Worm (Caenorhabditis elegans) whole organism, young adult: Measurements from ENCODE around the gene srbc-78.

Experiments used
- B0019.2 ChIP-seq: fragments of 200-800 bp; sonication (Bioruptor generic); conservative IDR thresholded peaks from 2 replicates; pipeline ENCODE4 v1.3.6; 2022; ENCODE audit warnings: missing genetic modification reagents, missing genetic modification characterization, missing compliant biosample characterization
- F10E7.11 ChIP-seq: sonication (generic microtip); optimal IDR thresholded peaks from 2 replicates; lab custom pipeline; 2017; ENCODE audit warnings: mild to moderate bottlenecking, missing genetic modification characterization, moderate library complexity, missing compliant biosample characterization
- F23B12.7 ChIP-seq: sonication (generic microtip); optimal IDR thresholded peaks from 2 replicates; lab custom pipeline; 2017; ENCODE audit warnings: missing genetic modification characterization, mild to moderate bottlenecking, missing compliant biosample characterization, antibody characterized with exemption, moderate library complexity; ENCODE audit not compliant: insufficient read depth
- F39B2.1 ChIP-seq: fragments of 200-800 bp; sonication (Bioruptor generic); IDR thresholded peaks from 2 replicates; pipeline ENCODE4 v1.3.6; 2022; ENCODE audit warnings: missing genetic modification reagents, missing genetic modification characterization, missing compliant biosample characterization
- F52B5.7 ChIP-seq: sonication (generic microtip); optimal IDR thresholded peaks from 2 replicates; lab custom pipeline; 2016; ENCODE audit warnings: mild to moderate bottlenecking, missing genetic modification characterization, missing compliant biosample characterization
- K12H6.12 ChIP-seq: fragments of 200-800 bp; sonication (Bioruptor generic); optimal IDR thresholded peaks from 2 replicates; lab custom pipeline; 2018; ENCODE audit warnings: mild to moderate bottlenecking, missing genetic modification characterization, missing compliant biosample characterization
- T07F8.4 ChIP-seq: sonication (generic microtip); optimal IDR thresholded peaks from 2 replicates; lab custom pipeline; 2016; ENCODE audit warnings: mild to moderate bottlenecking, missing genetic modification characterization, moderate library complexity, missing compliant biosample characterization
- Y53G8AR.9 ChIP-seq: fragments of 200-800 bp; sonication (Bioruptor generic); conservative IDR thresholded peaks from 2 replicates; pipeline ENCODE4 v1.3.6; 2022; ENCODE audit warnings: missing genetic modification reagents, missing genetic modification characterization, missing compliant biosample characterization
- Y56A3A.18 ChIP-seq: fragments of 200-800 bp; sonication (Bioruptor generic); IDR thresholded peaks from 2 replicates; pipeline ENCODE4 v1.3.6; 2022; ENCODE audit warnings: missing genetic modification reagents, missing genetic modification characterization, missing compliant biosample characterization
- Y67H2A.10 ChIP-seq: fragments of 200-800 bp; sonication (Bioruptor generic); conservative IDR thresholded peaks from 2 replicates; pipeline ENCODE4 v1.3.6; 2022; ENCODE audit warnings: missing genetic modification reagents, missing genetic modification characterization, missing compliant biosample characterization
- akir-1 ChIP-seq: fragments of 200-800 bp; sonication (Bioruptor generic); optimal IDR thresholded peaks from 2 replicates; lab custom pipeline; 2018; ENCODE audit warnings: mild to moderate bottlenecking, missing genetic modification characterization, moderate library complexity, missing compliant biosample characterization
- ama-1 ChIP-seq, 3 experiments: fragments of 150-350 bp in 1 of 3; sonication (generic microtip) in 2 of 3; optimal IDR thresholded peaks; 2 replicates each; lab custom pipeline; 2014 to 2018; ENCODE audit warnings: missing biosample characterization in 2 of 3, missing genetic modification characterization in 2 of 3, missing genetic modification reagents in 2 of 3
- aptf-2 ChIP-seq: fragments of 200-800 bp; sonication (Bioruptor generic); conservative IDR thresholded peaks from 2 replicates; pipeline ENCODE4 v1.3.6; 2022; ENCODE audit warnings: missing genetic modification reagents, missing genetic modification characterization, missing compliant biosample characterization
- aptf-3 ChIP-seq: fragments of 200-800 bp; sonication (Bioruptor generic); IDR thresholded peaks from 2 replicates; pipeline ENCODE4 v1.3.6; 2022; ENCODE audit warnings: missing genetic modification characterization, missing compliant biosample characterization
- athp-1 ChIP-seq: sonication (generic microtip); optimal IDR thresholded peaks from 2 replicates; lab custom pipeline; 2017; ENCODE audit warnings: mild to moderate bottlenecking, missing genetic modification characterization, missing compliant biosample characterization
- attf-3 ChIP-seq: fragments of 200-800 bp; sonication (Bioruptor generic); conservative IDR thresholded peaks from 2 replicates; pipeline ENCODE4 v1.3.6; 2022; ENCODE audit warnings: missing genetic modification reagents, missing genetic modification characterization, missing compliant biosample characterization
- bed-2 ChIP-seq: fragments of 200-800 bp; sonication (Bioruptor generic); IDR thresholded peaks from 2 replicates; pipeline ENCODE4 v1.3.6; 2022; ENCODE audit warnings: missing genetic modification reagents, missing genetic modification characterization, missing compliant biosample characterization
- cebp-1 ChIP-seq, 2 experiments: fragments of 200-800 bp in 1 of 2; sonication (Bioruptor generic) in 1 of 2; sonication (generic microtip) in 1 of 2; IDR thresholded peaks in 1 of 2; optimal IDR thresholded peaks in 1 of 2; 2 replicates each; pipeline versions ENCODE4 v1.3.6 to Lab custom; 2017 to 2022; ENCODE audit warnings: missing compliant biosample characterization in 2 of 2, missing genetic modification characterization in 2 of 2, mild to moderate bottlenecking in 1 of 2, missing genetic modification reagents in 1 of 2, moderate library complexity in 1 of 2
- ceh-100 ChIP-seq: fragments of 200-800 bp; sonication (Bioruptor generic); IDR thresholded peaks from 2 replicates; pipeline ENCODE4 v1.3.6; 2022; ENCODE audit warnings: missing genetic modification reagents, missing genetic modification characterization, missing compliant biosample characterization
- ceh-40 ChIP-seq: fragments of 200-800 bp; sonication (Bioruptor generic); IDR thresholded peaks from 2 replicates; pipeline ENCODE4 v1.3.6; 2022; ENCODE audit warnings: missing genetic modification characterization, missing compliant biosample characterization
- ceh-58 ChIP-seq: fragments of 200-800 bp; sonication (Bioruptor generic); IDR thresholded peaks from 2 replicates; pipeline ENCODE4 v1.3.6; 2022; ENCODE audit warnings: missing genetic modification characterization, missing compliant biosample characterization
- chd-7 ChIP-seq: sonication (generic microtip); optimal IDR thresholded peaks from 2 replicates; lab custom pipeline; 2016; ENCODE audit warnings: mild to moderate bottlenecking, missing genetic modification characterization, moderate library complexity, missing compliant biosample characterization
- dox-1 ChIP-seq: fragments of 200-800 bp; sonication (Bioruptor generic); IDR thresholded peaks from 2 replicates; pipeline ENCODE4 v1.3.6; 2022; ENCODE audit warnings: missing genetic modification reagents, missing genetic modification characterization, missing compliant biosample characterization
- dpl-1 ChIP-seq: fragments of 150-350 bp; optimal IDR thresholded peaks from 2 replicates; lab custom pipeline; 2014; ENCODE audit warnings: missing biosample characterization, missing genetic modification reagents, missing genetic modification characterization
- egl-44 ChIP-seq: fragments of 200-800 bp; sonication (Bioruptor generic); IDR thresholded peaks from 2 replicates; pipeline ENCODE4 v1.3.6; 2022; ENCODE audit warnings: missing genetic modification reagents, missing genetic modification characterization, missing compliant biosample characterization
- egrh-3 ChIP-seq: fragments of 200-800 bp; sonication (Bioruptor generic); IDR thresholded peaks from 2 replicates; pipeline ENCODE4 v1.3.6; 2022; ENCODE audit warnings: missing genetic modification reagents, missing genetic modification characterization, missing compliant biosample characterization
- ets-4 ChIP-seq: fragments of 200-800 bp; sonication (Bioruptor generic); optimal IDR thresholded peaks from 2 replicates; lab custom pipeline; 2018; ENCODE audit warnings: mild to moderate bottlenecking, missing genetic modification characterization, missing compliant biosample characterization
- gei-17 ChIP-seq: fragments of 200-800 bp; sonication (Bioruptor generic); optimal IDR thresholded peaks from 2 replicates; lab custom pipeline; 2018; ENCODE audit warnings: mild to moderate bottlenecking, missing genetic modification characterization, missing compliant biosample characterization
- him-1 ChIP-seq: sonication (generic microtip); optimal IDR thresholded peaks from 2 replicates; lab custom pipeline; 2016; ENCODE audit warnings: missing genotype, missing genetic modification reagents, missing genetic modification characterization, missing compliant biosample characterization
- hlh-26 ChIP-seq: fragments of 200-800 bp; sonication (Bioruptor generic); conservative IDR thresholded peaks from 2 replicates; pipeline ENCODE4 v1.3.6; 2022; ENCODE audit warnings: missing genetic modification reagents, missing genetic modification characterization, missing compliant biosample characterization
- lsl-1 ChIP-seq: fragments of 200-800 bp; sonication (Bioruptor generic); optimal IDR thresholded peaks from 2 replicates; lab custom pipeline; 2018; ENCODE audit warnings: mild to moderate bottlenecking, missing genetic modification characterization, moderate library complexity, missing compliant biosample characterization
- lsy-27 ChIP-seq: sonication (generic microtip); optimal IDR thresholded peaks from 2 replicates; lab custom pipeline; 2017; ENCODE audit warnings: missing genetic modification characterization, mild to moderate bottlenecking, missing compliant biosample characterization, antibody characterized with exemption, missing genotype, borderline replicate concordance; ENCODE audit not compliant: insufficient read depth
- mcd-1 ChIP-seq: fragments of 200-800 bp; sonication (Bioruptor generic); IDR thresholded peaks from 2 replicates; pipeline ENCODE4 v1.3.6; 2022; ENCODE audit warnings: missing genetic modification reagents, missing genetic modification characterization, missing compliant biosample characterization
- mes-4 ChIP-seq: sonication (generic microtip); optimal IDR thresholded peaks from 2 replicates; lab custom pipeline; 2016; ENCODE audit warnings: missing genotype, missing genetic modification characterization, missing compliant biosample characterization
- nfyb-1 ChIP-seq: fragments of 200-800 bp; sonication (Bioruptor generic); IDR thresholded peaks from 2 replicates; pipeline ENCODE4 v1.3.6; 2022; ENCODE audit warnings: missing genetic modification reagents, missing genetic modification characterization, missing compliant biosample characterization
- nhr-179 ChIP-seq: sonication (generic microtip); optimal IDR thresholded peaks from 2 replicates; lab custom pipeline; 2016; ENCODE audit warnings: mild to moderate bottlenecking, missing genetic modification characterization, missing compliant biosample characterization
- nhr-80 ChIP-seq: sonication (generic microtip); optimal IDR thresholded peaks from 2 replicates; lab custom pipeline; 2016; ENCODE audit warnings: missing genetic modification characterization, missing compliant biosample characterization
- pha-4 ChIP-seq: fragments of 150-350 bp; sonication (generic microtip); optimal IDR thresholded peaks from 2 replicates; lab custom pipeline; 2014; ENCODE audit warnings: missing biosample characterization, missing genetic modification reagents, missing genetic modification characterization
- sdz-38 ChIP-seq: sonication (generic microtip); optimal IDR thresholded peaks from 2 replicates; lab custom pipeline; 2016; ENCODE audit warnings: missing genotype, missing genetic modification characterization, missing compliant biosample characterization
- snpc-1.3 ChIP-seq: sonication (generic microtip); optimal IDR thresholded peaks from 2 replicates; lab custom pipeline; 2017; ENCODE audit warnings: missing genetic modification characterization, mild to moderate bottlenecking, missing compliant biosample characterization, antibody characterized with exemption, moderate library complexity, missing genotype, missing genetic modification reagents; ENCODE audit not compliant: insufficient read depth
- snpc-3.4 ChIP-seq: sonication (generic microtip); optimal IDR thresholded peaks from 2 replicates; lab custom pipeline; 2017; ENCODE audit warnings: missing genetic modification characterization, mild to moderate bottlenecking, missing compliant biosample characterization, antibody characterized with exemption, moderate library complexity, missing genotype, missing genetic modification reagents
- sptf-2 ChIP-seq: fragments of 200-800 bp; sonication (Bioruptor generic); optimal IDR thresholded peaks from 2 replicates; lab custom pipeline; 2018; ENCODE audit warnings: mild to moderate bottlenecking, missing genetic modification characterization, missing compliant biosample characterization
- unc-130 ChIP-seq: sonication (generic microtip); optimal IDR thresholded peaks from 2 replicates; lab custom pipeline; 2016; ENCODE audit warnings: missing genetic modification reagents, missing genetic modification characterization, missing compliant biosample characterization
- zfh-2 ChIP-seq: fragments of 200-800 bp; sonication (Bioruptor generic); conservative IDR thresholded peaks from 2 replicates; pipeline ENCODE4 v1.3.6; 2022; ENCODE audit warnings: missing genetic modification reagents, missing genetic modification characterization, missing compliant biosample characterization
- zim-3 ChIP-seq: sonication (generic microtip); optimal IDR thresholded peaks from 2 replicates; lab custom pipeline; 2017; ENCODE audit warnings: mild to moderate bottlenecking, missing genetic modification characterization, moderate library complexity, missing compliant biosample characterization
- ztf-26 ChIP-seq: sonication (generic microtip); optimal IDR thresholded peaks from 2 replicates; lab custom pipeline; 2017; ENCODE audit warnings: missing genetic modification characterization, missing compliant biosample characterization
- ztf-28 ChIP-seq: fragments of 200-800 bp; sonication (Bioruptor generic); IDR thresholded peaks from 2 replicates; pipeline ENCODE4 v1.3.6; 2022; ENCODE audit warnings: missing genetic modification reagents, missing genetic modification characterization, missing compliant biosample characterization
- ztf-6 ChIP-seq: fragments of 200-800 bp; sonication (Bioruptor generic); IDR thresholded peaks from 2 replicates; pipeline ENCODE4 v1.3.6; 2022; ENCODE audit warnings: missing genetic modification reagents, missing genetic modification characterization, missing compliant biosample characterization

Gene srbc-78

ce11 chrV:20497537-20497936 is 8.5 kb upstream of the srbc-78 start (continued):
- TF ChIP-seq ama-1 (optimal IDR thresholded peaks at IDR 0.05; lab: Kevin White, UChicago): no peak
- TF ChIP-seq ama-1 (GFP tag; optimal IDR thresholded peaks at IDR 0.05; lab: Kevin White, UChicago): no peak
- TF ChIP-seq athp-1 (tag; lab: Kevin White, UChicago): peak; percentile 21
- no peak for TF ChIP-seq B0019.2 (GFP tag; lab: Robert Waterston, UW)
- no peak for TF ChIP-seq lsy-27 (tag; lab: Kevin White, UChicago)
- TF ChIP-seq akir-1 (GFP tag; lab: Kevin White, UChicago): no peak
- no peak for TF ChIP-seq ets-4 (GFP tag; lab: Kevin White, UChicago)
- TF ChIP-seq F10E7.11: peak; percentile 41
- TF ChIP-seq zfh-2 (GFP tag; lab: Robert Waterston, UW): no peak
- peak; percentile 4 for TF ChIP-seq zim-3 (tag; lab: Kevin White, UChicago)
- peak; percentile 54 for TF ChIP-seq F52B5.7
- TF ChIP-seq sdz-38: no peak
- peak; percentile 61 for TF ChIP-seq nhr-80 (tag; lab: Kevin White, UChicago)
- no peak for TF ChIP-seq ceh-40 (GFP tag; lab: Robert Waterston, UW)
- TF ChIP-seq ceh-58 (GFP tag; lab: Robert Waterston, UW): no peak
- no peak for TF ChIP-seq snpc-3.4
- TF ChIP-seq ztf-26 (tag; lab: Kevin White, UChicago): no peak
- peak; percentile 16 for TF ChIP-seq gei-17 (GFP tag; lab: Kevin White, UChicago)
- no peak for TF ChIP-seq attf-3
- TF ChIP-seq him-1 (tag; lab: Kevin White, UChicago): no peak
- no peak for TF ChIP-seq F39B2.1 (GFP tag; lab: Robert Waterston, UW)
- TF ChIP-seq dox-1: peak; percentile 54; the same call in 1 of the 2 replicates
- TF ChIP-seq Y53G8AR.9 (GFP tag; lab: Robert Waterston, UW): 0 out of 2 replicates have a peak, but pooled peaks have one; percentile 65
- no peak for TF ChIP-seq cebp-1 (GFP tag; IDR thresholded peaks at IDR 0.05; lab: Robert Waterston, UW)
- TF ChIP-seq cebp-1 (tag; optimal IDR thresholded peaks at IDR 0.05; lab: Kevin White, UChicago): peak; percentile 61
- no peak for TF ChIP-seq mes-4
- no peak for TF ChIP-seq aptf-2 (GFP tag; lab: Robert Waterston, UW)
- no peak for TF ChIP-seq ztf-6 (GFP tag; lab: Robert Waterston, UW)
- no peak for TF ChIP-seq sptf-2
- TF ChIP-seq nhr-179 (tag; lab: Kevin White, UChicago): peak; percentile 4
- no peak; the same call in 1 of the 2 replicates for TF ChIP-seq egl-44 (GFP tag; lab: Robert Waterston, UW)
- TF ChIP-seq F23B12.7 (tag; lab: Kevin White, UChicago): no peak
- TF ChIP-seq Y56A3A.18 (GFP tag; lab: Robert Waterston, UW): peak; percentile 66
- no peak for TF ChIP-seq K12H6.12 (tag; lab: Kevin White, UChicago)
- TF ChIP-seq mcd-1: no peak
- no peak for TF ChIP-seq dpl-1 (GFP tag; lab: Kevin White, UChicago)
- TF ChIP-seq hlh-26: no peak
- TF ChIP-seq pha-4 (tag; lab: Kevin White, UChicago): no peak
- TF ChIP-seq ceh-100: peak; percentile 46; the same call in 1 of the 2 replicates
- 0 out of 2 replicates have a peak, but pooled peaks have one; percentile 27 for TF ChIP-seq nfyb-1 (GFP tag; lab: Robert Waterston, UW)
- TF ChIP-seq bed-2: no peak
- TF ChIP-seq Y67H2A.10 (GFP tag; lab: Robert Waterston, UW): no peak
- TF ChIP-seq lsl-1 (GFP tag; lab: Kevin White, UChicago): no peak
- no peak for TF ChIP-seq T07F8.4
- no peak for TF ChIP-seq egrh-3 (GFP tag; lab: Robert Waterston, UW)
- TF ChIP-seq snpc-1.3 (tag; lab: Kevin White, UChicago): no peak
- peak; percentile 71 for TF ChIP-seq chd-7 (tag; lab: Kevin White, UChicago)
- TF ChIP-seq unc-130: no peak
- TF ChIP-seq ztf-28 (GFP tag; lab: Robert Waterston, UW): no peak
- TF ChIP-seq aptf-3 (GFP tag; lab: Robert Waterston, UW): no peak
